Fruit fly (Drosophila melanogaster): ENCODE data around the gene CG5194.

CG5194 gene

DNA sequence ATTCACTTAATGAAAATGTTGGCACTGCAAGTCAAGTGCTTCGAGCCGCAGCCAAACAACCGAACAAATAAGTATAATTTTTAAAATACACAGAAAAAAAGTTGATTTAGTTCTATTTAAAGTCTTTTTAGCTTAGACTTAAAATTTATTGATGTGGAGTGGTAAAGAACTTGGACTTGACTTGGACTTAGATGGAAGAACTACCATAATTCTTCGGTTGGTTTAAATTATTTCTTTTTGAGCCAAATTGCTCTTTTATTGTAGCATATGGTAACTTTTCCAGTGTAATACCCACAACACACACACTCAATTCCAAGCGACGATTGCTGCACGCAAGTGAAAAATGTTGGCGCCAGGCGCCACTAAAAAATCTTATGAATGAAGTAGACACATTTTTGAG, 18.4 kb upstream of the CG5194 start (continued):
- TF ChIP-seq Lpt (GFP tag; optimal IDR thresholded peaks at IDR 0.05) (no peak), CG31224 (GFP tag; IDR thresholded peaks at IDR 0.05) (no peak), CG17912 (GFP tag; optimal IDR thresholded peaks at IDR 0.05) (no peak), CG34422 (GFP tag; IDR thresholded peaks at IDR 0.05) (no peak), CG11093 (GFP tag; IDR thresholded peaks at IDR 0.05) (peak; percentile 43; the same call in 1 of the 3 replicates), br (optimal IDR thresholded peaks at IDR 0.05) (no peak), Ptx1 (GFP tag; IDR thresholded peaks at IDR 0.05) (peak; percentile 49; the same call in 1 of the 2 replicates), Rfx (GFP tag; IDR thresholded peaks at IDR 0.05) (no peak), Elba2 (GFP tag; optimal IDR thresholded peaks at IDR 0.05) (no peak), Bdp1 (GFP tag; optimal IDR thresholded peaks at IDR 0.05) (peak; percentile 2), CG10959 (GFP tag; IDR thresholded peaks at IDR 0.05) (peak; percentile 72), dpn (GFP tag; optimal IDR thresholded peaks at IDR 0.05) (peak; percentile 33 to 48), p53 (GFP tag; optimal IDR thresholded peaks at IDR 0.05) (no peak), CG4328 (GFP tag; optimal IDR thresholded peaks at IDR 0.05) (no peak), CG30403 (GFP tag; optimal IDR thresholded peaks at IDR 0.05) (peak; percentile 40), pita (GFP tag; optimal IDR thresholded peaks at IDR 0.05) (no peak), HHEX (GFP tag; optimal IDR thresholded peaks at IDR 0.05) (no peak), h (optimal IDR thresholded peaks at IDR 0.05) (no peak), ATbp (GFP tag; optimal IDR thresholded peaks at IDR 0.05) (peak; percentile 1), CG7556 (GFP tag; optimal IDR thresholded peaks at IDR 0.05) (peak; percentile 20), CG14860 (GFP tag; IDR thresholded peaks at IDR 0.05; ENCODE audit: partially characterized antibody) (no peak), Adf1 (GFP tag; IDR thresholded peaks at IDR 0.05) (no peak)

DNA sequence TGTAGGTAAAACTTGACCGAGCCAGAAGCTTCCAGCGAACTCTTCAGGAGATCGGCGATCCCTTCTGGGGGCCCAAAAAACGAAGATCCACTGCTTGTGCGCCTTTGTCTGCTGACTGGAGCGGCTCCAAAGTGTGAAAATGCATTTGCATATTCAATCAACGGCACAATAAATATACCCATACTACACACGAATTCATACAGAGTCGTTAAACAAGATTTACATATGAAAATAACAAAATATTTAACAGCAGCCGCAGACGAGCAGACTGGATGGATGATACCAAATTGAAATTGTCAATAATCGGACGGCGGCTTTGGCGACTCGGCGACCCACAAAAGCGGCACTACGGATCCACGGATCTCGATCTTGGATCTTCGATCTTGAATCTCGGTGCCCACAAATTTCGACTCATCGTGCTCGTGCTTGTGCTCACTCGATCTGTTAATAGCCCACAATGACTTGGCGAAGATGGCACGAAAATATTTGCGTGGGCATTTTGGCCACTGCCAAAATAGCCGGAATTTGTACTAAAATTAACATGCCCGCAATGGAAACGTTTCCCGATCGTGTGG, 17.6 kb upstream of the CG5194 start:
- TF ChIP-seq Doc2 (GFP tag; IDR thresholded peaks at IDR 0.05) (no peak), CG3726 (GFP tag; IDR thresholded peaks at IDR 0.05) (no peak), CG7839 (tag; optimal IDR thresholded peaks at IDR 0.05) (no peak), twi (tag; optimal IDR thresholded peaks at IDR 0.05) (no peak), Myb (GFP tag; optimal IDR thresholded peaks at IDR 0.05) (no peak), CG17328 (GFP tag; IDR thresholded peaks at IDR 0.05) (no peak), fru (optimal IDR thresholded peaks at IDR 0.05) (no peak), CG15269 (tag; optimal IDR thresholded peaks at IDR 0.05) (no peak), CG12769 (tag; optimal IDR thresholded peaks at IDR 0.05) (peak; percentile 2), wor (GFP tag; IDR thresholded peaks at IDR 0.05) (no peak), sima (GFP tag; optimal IDR thresholded peaks at IDR 0.05) (no peak), lilli (GFP tag; optimal IDR thresholded peaks at IDR 0.05) (no peak), CG3838 (GFP tag; optimal IDR thresholded peaks at IDR 0.05) (no peak), Dad (GFP tag; optimal IDR thresholded peaks at IDR 0.05) (no peak), vnd (GFP tag; IDR thresholded peaks at IDR 0.05; ENCODE audit: partially characterized antibody) (no peak), zf30C (GFP tag; optimal IDR thresholded peaks at IDR 0.05) (no peak), pros (GFP tag; optimal IDR thresholded peaks at IDR 0.05) (no peak), CG10147 (GFP tag; optimal IDR thresholded peaks at IDR 0.05) (no peak), CG13894 (tag; optimal IDR thresholded peaks at IDR 0.05) (peak; percentile 97), CG6813 (GFP tag; optimal IDR thresholded peaks at IDR 0.05) (no peak), klu (GFP tag; IDR thresholded peaks at IDR 0.05) (no peak), CG1603 (tag; optimal IDR thresholded peaks at IDR 0.05) (no peak), CG4707 (GFP tag; optimal IDR thresholded peaks at IDR 0.05) (no peak), ato (GFP tag; IDR thresholded peaks at IDR 0.05; ENCODE audit: partially characterized antibody) (no peak), exex (tag; optimal IDR thresholded peaks at IDR 0.05) (no peak), CG10543 (GFP tag; optimal IDR thresholded peaks at IDR 0.05) (peak; percentile 28), Awh (GFP tag; IDR thresholded peaks at IDR 0.05) (peak; percentile 69), ap (GFP tag; IDR thresholded peaks at IDR 0.05) (no peak), Hr51 (GFP tag; optimal IDR thresholded peaks at IDR 0.05) (no peak), salm (tag; optimal IDR thresholded peaks at IDR 0.05) (no peak), CG3847 (GFP tag; IDR thresholded peaks at IDR 0.05) (no peak)

Measured in whole organism, embryonic.